Worm (Caenorhabditis elegans) whole organism, late embryonic: Measurements from ENCODE around the gene epic-2.

Experiments
- C08G9.2 ChIP-seq: sonication (generic microtip); optimal IDR thresholded peaks from 2 replicates; lab custom pipeline; 2016; ENCODE audit warnings: mild to moderate bottlenecking, missing genetic modification characterization, moderate library complexity, missing compliant biosample characterization
- F13H6.1 ChIP-seq: sonication (generic microtip); optimal IDR thresholded peaks from 2 replicates; lab custom pipeline; 2016; ENCODE audit warnings: missing genetic modification characterization, missing compliant biosample characterization
- K09A11.1 ChIP-seq: sonication (generic microtip); optimal IDR thresholded peaks from 2 replicates; lab custom pipeline; 2017; ENCODE audit warnings: antibody characterized with exemption, mild to moderate bottlenecking, missing genetic modification characterization, missing compliant biosample characterization; ENCODE audit not compliant: insufficient read depth
- Y22D7AL.16 ChIP-seq: sonication (generic microtip); optimal IDR thresholded peaks from 2 replicates; lab custom pipeline; 2016; ENCODE audit warnings: missing genetic modification characterization, missing compliant biosample characterization
- ahr-1 ChIP-seq: sonication (generic microtip); optimal IDR thresholded peaks from 2 replicates; lab custom pipeline; 2016; ENCODE audit warnings: missing genetic modification characterization, missing compliant biosample characterization
- ama-1 ChIP-seq: fragments of 150-350 bp; optimal IDR thresholded peaks from 2 replicates; lab custom pipeline; 2014
- ceh-14 ChIP-seq: sonication (generic microtip); optimal IDR thresholded peaks from 2 replicates; lab custom pipeline; 2016; ENCODE audit warnings: missing genotype, missing genetic modification characterization, missing compliant biosample characterization
- ceh-24 ChIP-seq: sonication (generic microtip); optimal IDR thresholded peaks from 2 replicates; lab custom pipeline; 2016; ENCODE audit warnings: mild to moderate bottlenecking, missing genetic modification characterization, missing compliant biosample characterization
- ceh-6 ChIP-seq: fragments of 200-800 bp; sonication (Bioruptor generic); optimal IDR thresholded peaks from 2 replicates; lab custom pipeline; 2018; ENCODE audit warnings: mild to moderate bottlenecking, missing genetic modification characterization, missing compliant biosample characterization
- ceh-9 ChIP-seq: sonication (generic microtip); optimal IDR thresholded peaks from 2 replicates; lab custom pipeline; 2016; ENCODE audit warnings: mild to moderate bottlenecking, missing genetic modification characterization, inconsistent platforms, missing compliant biosample characterization
- che-1 ChIP-seq: sonication (generic microtip); optimal IDR thresholded peaks from 2 replicates; lab custom pipeline; 2016; ENCODE audit warnings: mild to moderate bottlenecking, missing genetic modification characterization, missing compliant biosample characterization
- dve-1 ChIP-seq: sonication (generic microtip); optimal IDR thresholded peaks from 2 replicates; lab custom pipeline; 2017; ENCODE audit warnings: antibody characterized with exemption, mild to moderate bottlenecking, missing genetic modification characterization, missing compliant biosample characterization
- elt-2 ChIP-seq: sonication (generic microtip); optimal IDR thresholded peaks from 2 replicates; lab custom pipeline; 2016; ENCODE audit warnings: missing genetic modification reagents, missing genetic modification characterization, missing compliant biosample characterization
- elt-4 ChIP-seq: sonication (generic microtip); optimal IDR thresholded peaks from 2 replicates; lab custom pipeline; 2016; ENCODE audit warnings: missing genetic modification characterization, missing compliant biosample characterization
- ets-4 ChIP-seq: sonication (generic microtip); optimal IDR thresholded peaks from 2 replicates; lab custom pipeline; 2016; ENCODE audit warnings: missing genetic modification characterization, missing compliant biosample characterization
- gmeb-2 ChIP-seq: sonication (generic microtip); optimal IDR thresholded peaks from 2 replicates; lab custom pipeline; 2016; ENCODE audit warnings: missing genetic modification characterization, inconsistent platforms, missing compliant biosample characterization
- hlh-13 ChIP-seq: fragments of 200-800 bp; sonication (Bioruptor generic); optimal IDR thresholded peaks from 2 replicates; lab custom pipeline; 2018; ENCODE audit warnings: mild to moderate bottlenecking, missing genetic modification characterization, missing compliant biosample characterization
- hlh-15 ChIP-seq: sonication (generic microtip); optimal IDR thresholded peaks from 2 replicates; lab custom pipeline; 2016; ENCODE audit warnings: missing genetic modification characterization, missing compliant biosample characterization
- hlh-30 ChIP-seq: sonication (generic microtip); optimal IDR thresholded peaks from 2 replicates; lab custom pipeline; 2017; ENCODE audit warnings: antibody characterized with exemption, missing genetic modification characterization, missing compliant biosample characterization; ENCODE audit not compliant: insufficient read depth
- hlh-6 ChIP-seq: sonication (generic microtip); optimal IDR thresholded peaks from 2 replicates; lab custom pipeline; 2016; ENCODE audit warnings: missing genotype, missing genetic modification characterization, missing compliant biosample characterization
- hlh-8 ChIP-seq: sonication (generic microtip); optimal IDR thresholded peaks from 2 replicates; lab custom pipeline; 2016; ENCODE audit warnings: missing genotype, missing genetic modification characterization, missing compliant biosample characterization
- lim-6 ChIP-seq: sonication (generic microtip); optimal IDR thresholded peaks from 2 replicates; lab custom pipeline; 2016; ENCODE audit warnings: missing genetic modification characterization, missing compliant biosample characterization
- lin-11 ChIP-seq: fragments of 200-800 bp; sonication (Bioruptor generic); optimal IDR thresholded peaks from 2 replicates; lab custom pipeline; 2018; ENCODE audit warnings: mild to moderate bottlenecking, missing genetic modification characterization, missing compliant biosample characterization
- madf-2 ChIP-seq: sonication (generic microtip); optimal IDR thresholded peaks from 2 replicates; lab custom pipeline; 2017; ENCODE audit warnings: missing genetic modification characterization, missing compliant biosample characterization
- nhr-11 ChIP-seq: fragments of 150-350 bp; optimal IDR thresholded peaks from 2 replicates; lab custom pipeline; 2014; ENCODE audit warnings: missing biosample characterization, missing genetic modification characterization
- nhr-232 ChIP-seq: sonication (generic microtip); optimal IDR thresholded peaks from 2 replicates; lab custom pipeline; 2016; ENCODE audit warnings: missing genetic modification characterization, missing compliant biosample characterization
- npax-4 ChIP-seq: sonication (generic microtip); optimal IDR thresholded peaks from 2 replicates; lab custom pipeline; 2016; ENCODE audit warnings: missing genetic modification characterization, missing compliant biosample characterization
- pag-3 ChIP-seq: sonication (generic microtip); optimal IDR thresholded peaks from 2 replicates; lab custom pipeline; 2016; ENCODE audit warnings: missing compliant biosample characterization, missing genetic modification characterization, borderline replicate concordance
- pat-9 ChIP-seq: fragments of 200-800 bp; sonication (Bioruptor generic); optimal IDR thresholded peaks from 2 replicates; lab custom pipeline; 2018; ENCODE audit warnings: mild to moderate bottlenecking, missing genetic modification characterization, moderate library complexity, missing compliant biosample characterization
- pax-1 ChIP-seq: fragments of 150-350 bp; optimal IDR thresholded peaks from 2 replicates; lab custom pipeline; 2014; ENCODE audit warnings: missing biosample characterization, missing genetic modification characterization
- pha-2 ChIP-seq: sonication (generic microtip); optimal IDR thresholded peaks from 2 replicates; lab custom pipeline; 2017; ENCODE audit warnings: mild to moderate bottlenecking, missing genetic modification characterization, missing compliant biosample characterization
- pqm-1 ChIP-seq: sonication (generic microtip); optimal IDR thresholded peaks from 2 replicates; lab custom pipeline; 2016; ENCODE audit warnings: missing genetic modification characterization, missing compliant biosample characterization
- rnt-1 ChIP-seq: sonication (generic microtip); optimal IDR thresholded peaks from 2 replicates; lab custom pipeline; 2016; ENCODE audit warnings: missing genetic modification characterization, missing compliant biosample characterization
- sdc-2 ChIP-seq: sonication (generic microtip); optimal IDR thresholded peaks from 2 replicates; lab custom pipeline; 2016; ENCODE audit warnings: missing genotype, missing genetic modification characterization, missing compliant biosample characterization
- sox-2 ChIP-seq: fragments of 200-800 bp; sonication (Bioruptor generic); IDR thresholded peaks from 2 replicates; pipeline ENCODE4 v1.3.6; 2022; ENCODE audit warnings: missing genetic modification reagents, missing genetic modification characterization, missing compliant biosample characterization
- sox-4 ChIP-seq: sonication (generic microtip); optimal IDR thresholded peaks from 2 replicates; lab custom pipeline; 2017; ENCODE audit warnings: mild to moderate bottlenecking, missing genetic modification characterization, inconsistent platforms, missing compliant biosample characterization
- syd-9 ChIP-seq: sonication (generic microtip); optimal IDR thresholded peaks from 2 replicates; lab custom pipeline; 2016; ENCODE audit warnings: mild to moderate bottlenecking, missing genetic modification characterization, moderate library complexity, missing compliant biosample characterization
- tbx-7 ChIP-seq: sonication (generic microtip); optimal IDR thresholded peaks from 2 replicates; lab custom pipeline; 2016; ENCODE audit warnings: missing genotype, missing genetic modification characterization, missing compliant biosample characterization
- ttx-3 ChIP-seq: sonication (generic microtip); optimal IDR thresholded peaks from 2 replicates; lab custom pipeline; 2016; ENCODE audit warnings: missing genetic modification reagents, missing genetic modification characterization, missing compliant biosample characterization
- unc-3 ChIP-seq, 2 experiments: fragments of 200-800 bp in 1 of 2; sonication (Bioruptor generic) in 1 of 2; sonication (generic microtip) in 1 of 2; conservative IDR thresholded peaks in 1 of 2; optimal IDR thresholded peaks in 1 of 2; 2 replicates each; pipeline versions ENCODE4 v1.3.6 to Lab custom; 2016 to 2022; ENCODE audit warnings: missing compliant biosample characterization in 2 of 2, missing genetic modification characterization in 2 of 2, missing genetic modification reagents in 1 of 2
- unc-42 ChIP-seq: sonication (generic microtip); optimal IDR thresholded peaks from 2 replicates; lab custom pipeline; 2016; ENCODE audit warnings: missing genotype, missing genetic modification characterization, missing compliant biosample characterization
- zip-5 ChIP-seq: sonication (generic microtip); optimal IDR thresholded peaks from 2 replicates; lab custom pipeline; 2016; ENCODE audit warnings: missing genetic modification characterization, missing compliant biosample characterization

epic-2 gene

ce11 chrIV:1720474-1720873, at the start of gene epic-2:
TSS of gene epic-2 (plus strand) at chrIV:1720790.
- TF ChIP-seq tbx-7 (no peak), ahr-1 (tag; lab: Kevin White, UChicago) (no peak), lin-11 (tag; lab: Kevin White, UChicago) (no peak), elt-2 (tag; lab: Kevin White, UChicago) (no peak), ceh-14 (no peak), F13H6.1 (tag; lab: Kevin White, UChicago) (no peak), hlh-30 (tag; lab: Kevin White, UChicago) (no peak), C08G9.2 (tag; lab: Kevin White, UChicago) (no peak), hlh-8 (tag; lab: Kevin White, UChicago) (no peak), dve-1 (tag; lab: Kevin White, UChicago) (no peak)

ce11 chrIV:1672398-1672797, 48.2 kb upstream of the epic-2 start, which contains the start of gene Y41D4B.1:
TSS of gene Y41D4B.1 (plus strand) at chrIV:1672698.
- no peak for TF ChIP-seq sdc-2 (tag; lab: Kevin White, UChicago)
- TF ChIP-seq che-1 = no peak
- no peak for TF ChIP-seq gmeb-2 (tag; lab: Kevin White, UChicago)
- no peak for TF ChIP-seq hlh-6
- TF ChIP-seq elt-4 = no peak
- TF ChIP-seq ceh-24 = no peak
- TF ChIP-seq pax-1 (tag; lab: Kevin White, UChicago) = no peak
- TF ChIP-seq, all 69 proteins: peak for 0

ce11 chrIV:1676926-1677325, 43.7 kb upstream of the epic-2 start:
- no peak for TF ChIP-seq pha-2 (tag; lab: Kevin White, UChicago)

ce11 chrIV:1679227-1679626, 41.4 kb upstream of the epic-2 start:
- TF ChIP-seq pax-1 (tag; lab: Kevin White, UChicago) (no peak), che-1 (no peak), ets-4 (tag; lab: Kevin White, UChicago) (no peak), elt-4 (no peak), sox-4 (tag; lab: Kevin White, UChicago) (no peak), ceh-9 (no peak), elt-2 (tag; lab: Kevin White, UChicago) (no peak), unc-42 (tag; lab: Kevin White, UChicago) (no peak), ceh-14 (no peak)

- no peak for TF ChIP-seq zip-5 (tag; lab: Kevin White, UChicago)
- no peak for TF ChIP-seq hlh-15 (tag; lab: Kevin White, UChicago)
- no peak for TF ChIP-seq npax-4 (tag; lab: Kevin White, UChicago)
- no peak for TF ChIP-seq nhr-11 (tag; lab: Kevin White, UChicago)
- no peak for TF ChIP-seq ama-1 (lab: Kevin White, UChicago)
- TF ChIP-seq lin-11 (tag; lab: Kevin White, UChicago) = no peak
- no peak for TF ChIP-seq nhr-232
- no peak for TF ChIP-seq hlh-13 (GFP tag; lab: Kevin White, UChicago)
- no peak for TF ChIP-seq ahr-1 (tag; lab: Kevin White, UChicago)
- no peak for TF ChIP-seq ttx-3 (tag; lab: Kevin White, UChicago)
- TF ChIP-seq, all 69 proteins: peak for 0
Measured at ce11 chrIV:1682066-1682465, 38.5 kb upstream of the epic-2 start, which contains the start of gene Y41D4B.24. TSS of gene Y41D4B.24 (minus strand) at chrIV:1682166.

ce11 chrIV:1687151-1687550, 33.4 kb upstream of the epic-2 start:
- TF ChIP-seq pax-1 (tag; lab: Kevin White, UChicago) = no peak
- no peak for TF ChIP-seq hlh-15 (tag; lab: Kevin White, UChicago)
- TF ChIP-seq K09A11.1 = no peak
- TF ChIP-seq pat-9 (tag; lab: Kevin White, UChicago) = no peak
- no peak for TF ChIP-seq ceh-6 (GFP tag; lab: Kevin White, UChicago)
- no peak for TF ChIP-seq sox-2
- TF ChIP-seq lin-11 (tag; lab: Kevin White, UChicago) = no peak
- TF ChIP-seq pag-3 (tag; lab: Kevin White, UChicago) = no peak
- peak; percentile 71 for TF ChIP-seq hlh-6
- TF ChIP-seq che-1 = peak; percentile 29
- TF ChIP-seq sox-4 (tag; lab: Kevin White, UChicago) = peak; percentile 11
- peak; percentile 87 for TF ChIP-seq lim-6
- no peak for TF ChIP-seq Y22D7AL.16 (tag; lab: Kevin White, UChicago)
- peak; percentile 92 for TF ChIP-seq ceh-14
- no peak for TF ChIP-seq ceh-24
- TF ChIP-seq syd-9 = peak; percentile 42
- TF ChIP-seq rnt-1 = peak; percentile 70
- peak; percentile 48 for TF ChIP-seq ttx-3 (tag; lab: Kevin White, UChicago)
- no peak for TF ChIP-seq unc-3 (GFP tag; conservative IDR thresholded peaks at IDR 0.05; lab: Robert Waterston, UW)
- TF ChIP-seq unc-3 (tag; optimal IDR thresholded peaks at IDR 0.05; lab: Kevin White, UChicago) = peak; percentile 78
- peak; percentile 15 for TF ChIP-seq pqm-1
- no peak for TF ChIP-seq madf-2 (tag; lab: Kevin White, UChicago)
